Worm (Caenorhabditis elegans) whole organism, L4/young adult: Measurements from ENCODE around the gene T13C5.3.

Source experiments
- W03F9.2 ChIP-seq: fragments of 150-350 bp; optimal IDR thresholded peaks from 2 replicates; lab custom pipeline; 2014; ENCODE audit warnings: missing biosample characterization, missing genetic modification characterization
- dao-5 ChIP-seq: sonication (generic microtip); optimal IDR thresholded peaks from 2 replicates; lab custom pipeline; 2016; ENCODE audit warnings: missing genotype, missing genetic modification characterization, moderate library complexity, missing compliant biosample characterization
- him-1 ChIP-seq: sonication (generic microtip); optimal IDR thresholded peaks from 2 replicates; lab custom pipeline; 2016; ENCODE audit warnings: missing genotype, missing genetic modification reagents, missing genetic modification characterization, missing compliant biosample characterization

DNA sequence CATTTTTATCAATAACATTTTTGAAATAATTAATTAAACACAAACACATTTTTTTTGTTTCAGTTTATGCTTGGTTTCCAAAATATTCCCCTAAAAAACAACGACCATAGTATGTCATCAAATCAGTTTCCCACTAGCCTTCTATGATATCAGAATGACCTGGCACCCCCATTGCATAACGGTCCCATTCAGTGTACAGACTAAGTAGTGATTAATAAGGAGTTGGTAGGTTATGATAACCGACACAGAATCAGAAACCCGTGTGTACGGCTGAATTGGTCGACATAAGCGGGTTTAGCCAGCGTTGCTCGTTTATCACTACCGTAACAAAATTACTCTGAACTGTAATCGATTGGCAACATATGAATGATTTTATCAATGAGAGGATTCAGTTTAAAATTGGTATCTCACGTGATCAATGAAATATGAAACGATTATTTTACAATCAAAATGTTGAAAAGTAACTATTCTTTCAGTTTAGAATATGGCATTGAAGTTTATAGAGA lies 20.9 kb upstream of the T13C5.3 start:
- no peak for TF ChIP-seq dao-5 (tag; lab: Kevin White, UChicago)
- TF ChIP-seq him-1 (tag; lab: Kevin White, UChicago) = no peak
- TF ChIP-seq W03F9.2 (tag; lab: Kevin White, UChicago) = no peak
